Worm (Caenorhabditis elegans) whole organism, L4 larva: Measurements from ENCODE around the gene B0457.4.
A peak's percentile ranks its signal among the peaks of the same experiment; 100 is the strongest.

Experiments used
- F10B5.3 ChIP-seq: sonication (generic microtip); optimal IDR thresholded peaks from 2 replicates; lab custom pipeline; 2016; ENCODE audit warnings: mild to moderate bottlenecking, missing genetic modification characterization, missing compliant biosample characterization
- F49E8.2 ChIP-seq: sonication (generic microtip); optimal IDR thresholded peaks from 2 replicates; lab custom pipeline; 2016; ENCODE audit warnings: missing compliant biosample characterization, mild to moderate bottlenecking, missing genetic modification characterization, borderline replicate concordance
- R02D3.7 ChIP-seq: fragments of 150-350 bp; sonication (generic microtip); optimal IDR thresholded peaks from 3 replicates; lab custom pipeline; 2014; ENCODE audit warnings: missing biosample characterization, missing genetic modification characterization
- T26A8.4 ChIP-seq: fragments of 200-800 bp; sonication (Bioruptor generic); IDR thresholded peaks from 2 replicates; pipeline ENCODE4 v1.3.6; 2022; ENCODE audit warnings: missing genetic modification characterization, missing compliant biosample characterization
- Y105C5A.15 ChIP-seq: fragments of 200-800 bp; sonication (Bioruptor generic); IDR thresholded peaks from 2 replicates; pipeline ENCODE4 v1.3.6; 2022; ENCODE audit warnings: missing genetic modification characterization, missing compliant biosample characterization
- Y5F2A.4 ChIP-seq: fragments of 200-800 bp; sonication (Bioruptor generic); optimal IDR thresholded peaks from 2 replicates; lab custom pipeline; 2018; ENCODE audit warnings: mild to moderate bottlenecking, missing genetic modification characterization, missing compliant biosample characterization
- ZK546.5 ChIP-seq, 2 experiments: sonication (generic microtip); optimal IDR thresholded peaks; 2 replicates each; lab custom pipeline; 2017; ENCODE audit warnings: missing biosample characterization in 2 of 2, missing genetic modification characterization in 2 of 2
- aly-2 ChIP-seq: sonication (generic microtip); optimal IDR thresholded peaks from 2 replicates; lab custom pipeline; 2018; ENCODE audit warnings: missing biosample characterization, missing genetic modification characterization
- arid-1 ChIP-seq: fragments of 200-800 bp; sonication (Bioruptor generic); conservative IDR thresholded peaks from 2 replicates; pipeline ENCODE4 v1.3.6; 2022; ENCODE audit warnings: missing genetic modification reagents, missing genetic modification characterization, missing compliant biosample characterization
- ceh-20 ChIP-seq: fragments of 200-800 bp; sonication (Bioruptor generic); IDR thresholded peaks from 2 replicates; pipeline ENCODE4 v1.3.6; 2022; ENCODE audit warnings: missing genetic modification reagents, missing genetic modification characterization, missing compliant biosample characterization
- ceh-44 ChIP-seq: fragments of 200-800 bp; sonication (Bioruptor generic); IDR thresholded peaks from 2 replicates; pipeline ENCODE4 v1.3.6; 2022; ENCODE audit warnings: missing genetic modification reagents, missing genetic modification characterization, missing compliant biosample characterization
- ceh-82 ChIP-seq: sonication (generic microtip); optimal IDR thresholded peaks from 2 replicates; lab custom pipeline; 2017; ENCODE audit warnings: missing biosample characterization, missing genetic modification characterization
- cey-2 ChIP-seq: sonication (generic microtip); optimal IDR thresholded peaks from 3 replicates; lab custom pipeline; 2017; ENCODE audit warnings: missing genetic modification characterization, mild to moderate bottlenecking, missing compliant biosample characterization, antibody characterized with exemption, borderline replicate concordance; ENCODE audit not compliant: insufficient read depth
- ctbp-1 ChIP-seq: fragments of 200-800 bp; sonication (Bioruptor generic); IDR thresholded peaks from 2 replicates; pipeline ENCODE4 v1.3.6; 2022; ENCODE audit warnings: missing genetic modification reagents, missing genetic modification characterization, missing compliant biosample characterization
- daf-16 ChIP-seq, 3 experiments: sonication (generic microtip); optimal IDR thresholded peaks; 2 replicates each; lab custom pipeline; 2016 to 2017; ENCODE audit warnings: missing genetic modification characterization in 3 of 3, missing genetic modification reagents in 3 of 3, mild to moderate bottlenecking in 2 of 3, missing compliant biosample characterization in 2 of 3, missing biosample characterization in 1 of 3, moderate library complexity in 1 of 3
- daf-19 ChIP-seq: fragments of 200-800 bp; sonication (Bioruptor generic); conservative IDR thresholded peaks from 2 replicates; pipeline ENCODE4 v1.3.6; 2022; ENCODE audit warnings: missing genetic modification characterization, missing compliant biosample characterization
- daf-8 ChIP-seq: fragments of 200-800 bp; sonication (Bioruptor generic); IDR thresholded peaks from 2 replicates; pipeline ENCODE4 v1.3.6; 2022; ENCODE audit warnings: missing genetic modification characterization, missing compliant biosample characterization
- dmd-8 ChIP-seq: fragments of 200-800 bp; sonication (Bioruptor generic); IDR thresholded peaks from 2 replicates; pipeline ENCODE4 v1.3.6; 2022; ENCODE audit warnings: missing genetic modification characterization, missing compliant biosample characterization
- dpl-1 ChIP-seq: fragments of 150-350 bp; optimal IDR thresholded peaks from 2 replicates; lab custom pipeline; 2014; ENCODE audit warnings: missing biosample characterization, missing genetic modification reagents, missing genetic modification characterization
- duxl-1 ChIP-seq: sonication (generic microtip); optimal IDR thresholded peaks from 2 replicates; lab custom pipeline; 2016; ENCODE audit warnings: mild to moderate bottlenecking, missing genetic modification characterization, moderate library complexity, missing compliant biosample characterization; ENCODE audit not compliant: poor library complexity
- gei-8 ChIP-seq: fragments of 200-800 bp; sonication (Bioruptor generic); optimal IDR thresholded peaks from 2 replicates; lab custom pipeline; 2018; ENCODE audit warnings: mild to moderate bottlenecking, missing genetic modification characterization, missing compliant biosample characterization
- hif-1 ChIP-seq, 2 experiments: sonication (generic microtip); optimal IDR thresholded peaks; 2 replicates each; lab custom pipeline; 2016 to 2017; ENCODE audit warnings: missing compliant biosample characterization in 2 of 2, missing genetic modification characterization in 2 of 2, missing genetic modification reagents in 2 of 2, missing genotype in 2 of 2, mild to moderate bottlenecking in 1 of 2
- hmg-1.1 ChIP-seq: fragments of 200-800 bp; sonication (Bioruptor generic); IDR thresholded peaks from 2 replicates; pipeline ENCODE4 v1.3.6; 2022; ENCODE audit warnings: missing genetic modification reagents, missing genetic modification characterization, missing compliant biosample characterization
- jun-1 ChIP-seq: fragments of 150-350 bp; optimal IDR thresholded peaks from 2 replicates; lab custom pipeline; 2014; ENCODE audit warnings: missing biosample characterization, missing genetic modification reagents, missing genetic modification characterization
- lim-7 ChIP-seq: fragments of 200-800 bp; sonication (Bioruptor generic); IDR thresholded peaks from 2 replicates; pipeline ENCODE4 v1.3.6; 2022; ENCODE audit warnings: missing genetic modification characterization, missing compliant biosample characterization
- lin-15B ChIP-seq: fragments of 150-350 bp; sonication (generic microtip); optimal IDR thresholded peaks from 3 replicates; lab custom pipeline; 2014; ENCODE audit warnings: missing biosample characterization, missing genetic modification characterization
- lin-38 ChIP-seq: fragments of 200-800 bp; sonication (Bioruptor generic); IDR thresholded peaks from 2 replicates; pipeline ENCODE4 v1.3.6; 2022; ENCODE audit warnings: missing genetic modification reagents, missing genetic modification characterization, missing compliant biosample characterization
- lir-3 ChIP-seq: sonication (generic microtip); optimal IDR thresholded peaks from 2 replicates; lab custom pipeline; 2016; ENCODE audit warnings: mild to moderate bottlenecking, missing genetic modification characterization, missing compliant biosample characterization
- madf-9 ChIP-seq: fragments of 200-800 bp; sonication (Bioruptor generic); conservative IDR thresholded peaks from 2 replicates; pipeline ENCODE4 v1.3.6; 2022; ENCODE audit warnings: missing genetic modification reagents, missing genetic modification characterization, missing compliant biosample characterization
- mes-2 ChIP-seq: sonication (generic microtip); optimal IDR thresholded peaks from 2 replicates; lab custom pipeline; 2016; ENCODE audit warnings: missing genotype, mild to moderate bottlenecking, missing genetic modification characterization, missing compliant biosample characterization; ENCODE audit not compliant: poor library complexity, severe bottlenecking
- mxl-2 ChIP-seq: fragments of 200-800 bp; sonication (Bioruptor generic); conservative IDR thresholded peaks from 2 replicates; pipeline ENCODE4 v1.3.6; 2022; ENCODE audit warnings: missing genetic modification reagents, missing genetic modification characterization, missing compliant biosample characterization
- mxl-3 ChIP-seq: fragments of 200-800 bp; sonication (Bioruptor generic); optimal IDR thresholded peaks from 2 replicates; lab custom pipeline; 2018; ENCODE audit warnings: mild to moderate bottlenecking, missing genetic modification characterization, missing compliant biosample characterization
- nhr-10 ChIP-seq: fragments of 150-350 bp; optimal IDR thresholded peaks from 2 replicates; lab custom pipeline; 2014; ENCODE audit warnings: missing biosample characterization, missing genetic modification characterization
- nhr-25 ChIP-seq: sonication (generic microtip); optimal IDR thresholded peaks from 2 replicates; lab custom pipeline; 2017; ENCODE audit warnings: missing genetic modification characterization, mild to moderate bottlenecking, missing compliant biosample characterization, antibody characterized with exemption, moderate library complexity, borderline replicate concordance; ENCODE audit not compliant: insufficient read depth
- nhr-28 ChIP-seq: fragments of 150-350 bp; optimal IDR thresholded peaks from 2 replicates; lab custom pipeline; 2014; ENCODE audit warnings: missing biosample characterization, missing genetic modification characterization
- nhr-41 ChIP-seq: fragments of 200-800 bp; sonication (Bioruptor generic); IDR thresholded peaks from 2 replicates; pipeline ENCODE4 v1.3.6; 2022; ENCODE audit warnings: missing genetic modification reagents, missing genetic modification characterization, missing compliant biosample characterization
- nhr-77 ChIP-seq: fragments of 150-350 bp; optimal IDR thresholded peaks from 2 replicates; lab custom pipeline; 2014; ENCODE audit warnings: missing biosample characterization, missing genetic modification characterization
- php-3 ChIP-seq: fragments of 200-800 bp; sonication (Bioruptor generic); IDR thresholded peaks from 2 replicates; pipeline ENCODE4 v1.3.6; 2022; ENCODE audit warnings: missing genetic modification reagents, missing genetic modification characterization, missing compliant biosample characterization
- rbr-2 ChIP-seq: sonication (generic microtip); optimal IDR thresholded peaks from 2 replicates; lab custom pipeline; 2016; ENCODE audit warnings: missing genotype, missing genetic modification characterization, missing compliant biosample characterization
- saeg-2 ChIP-seq: fragments of 200-800 bp; sonication (Bioruptor generic); IDR thresholded peaks from 2 replicates; pipeline ENCODE4 v1.3.6; 2022; ENCODE audit warnings: missing genetic modification reagents, missing genetic modification characterization, missing compliant biosample characterization
- set-16 ChIP-seq: fragments of 200-800 bp; sonication (Bioruptor generic); IDR thresholded peaks from 2 replicates; pipeline ENCODE4 v1.3.6; 2022; ENCODE audit warnings: missing genetic modification reagents, missing genetic modification characterization, missing compliant biosample characterization
- zag-1 ChIP-seq: fragments of 150-350 bp; optimal IDR thresholded peaks from 2 replicates; lab custom pipeline; 2014; ENCODE audit warnings: missing biosample characterization, missing genetic modification characterization
- zip-2 ChIP-seq: fragments of 150-350 bp; optimal IDR thresholded peaks from 2 replicates; lab custom pipeline; 2014; ENCODE audit warnings: missing biosample characterization, missing genetic modification characterization
- ztf-11 ChIP-seq: fragments of 150-350 bp; optimal IDR thresholded peaks from 2 replicates; lab custom pipeline; 2014; ENCODE audit warnings: missing biosample characterization, missing genetic modification characterization

The B0457.4 gene

DNA sequence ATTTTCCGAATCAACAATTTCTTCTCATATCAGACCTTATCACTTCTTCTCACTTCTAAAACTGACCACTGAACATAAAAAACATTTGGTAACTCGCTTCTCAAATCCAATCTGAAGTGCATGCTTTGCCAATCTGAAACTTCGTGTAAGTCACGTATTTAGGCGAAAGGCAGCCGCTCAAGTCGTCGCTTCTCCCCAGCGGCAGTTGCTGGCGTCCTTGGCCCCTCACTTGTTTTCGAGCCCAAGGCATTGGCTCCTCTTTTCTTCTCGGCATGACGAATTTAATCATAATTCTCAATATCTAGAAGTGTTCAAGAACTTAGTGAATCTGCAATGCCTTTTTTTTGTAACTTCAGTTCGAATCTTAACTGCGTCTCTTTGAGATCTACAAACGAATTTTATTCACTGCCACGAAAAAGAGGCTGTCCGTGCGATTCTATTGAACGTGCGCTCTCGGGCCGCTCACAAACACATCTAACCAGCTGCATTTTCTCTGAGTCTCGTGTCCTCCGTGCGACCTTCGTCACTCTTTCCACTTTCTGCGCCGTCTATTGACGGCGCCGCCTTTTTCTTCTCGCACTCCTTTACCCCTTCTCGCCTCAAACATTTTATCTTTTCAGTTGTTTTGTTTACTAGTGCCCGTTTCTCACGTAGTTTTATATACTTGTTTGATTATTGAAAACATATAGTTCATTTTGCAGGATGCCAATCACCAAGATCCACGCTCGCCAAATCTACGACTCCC lies 19.7 kb upstream of the B0457.4 start (continued):
- TF ChIP-seq ztf-11 (tag; lab: Kevin White, UChicago): no peak
- TF ChIP-seq dmd-8: no peak
- no peak for TF ChIP-seq daf-8
- no peak for TF ChIP-seq F49E8.2
- TF ChIP-seq nhr-10 (tag; lab: Kevin White, UChicago): no peak
- TF ChIP-seq ceh-44 (GFP tag; lab: Robert Waterston, UW): no peak
- TF ChIP-seq R02D3.7 (tag; lab: Kevin White, UChicago): no peak
- TF ChIP-seq set-16 (GFP tag; lab: Robert Waterston, UW): no peak
- peak; percentile 15 for TF ChIP-seq mes-2 (tag; lab: Kevin White, UChicago)
- TF ChIP-seq Y5F2A.4: no peak
- TF ChIP-seq F10B5.3 (tag; lab: Kevin White, UChicago): no peak
- no peak for TF ChIP-seq duxl-1 (tag; lab: Kevin White, UChicago)
- TF ChIP-seq jun-1 (tag; lab: Kevin White, UChicago): no peak
- no peak for TF ChIP-seq nhr-41 (GFP tag; lab: Robert Waterston, UW)
- 0 out of 2 replicates have a peak, but pooled peaks have one; percentile 21 for TF ChIP-seq madf-9 (GFP tag; lab: Robert Waterston, UW)
- TF ChIP-seq mxl-2 (GFP tag; lab: Robert Waterston, UW): no peak
- no peak for TF ChIP-seq zip-2 (tag; lab: Kevin White, UChicago)
- TF ChIP-seq rbr-2 (tag; lab: Kevin White, UChicago): peak; percentile 35
- no peak for TF ChIP-seq php-3 (GFP tag; lab: Robert Waterston, UW)
- no peak for TF ChIP-seq ZK546.5 (tag; optimal IDR thresholded peaks at IDR 0.05; lab: Kevin White, UChicago)
- TF ChIP-seq lim-7 (GFP tag; lab: Robert Waterston, UW): no peak
- TF ChIP-seq cey-2: no peak
- no peak for TF ChIP-seq mxl-3
- no peak for TF ChIP-seq lin-15B (tag; lab: Kevin White, UChicago)
- peak; percentile 13 to 99 for TF ChIP-seq hif-1 (tag; optimal IDR thresholded peaks at IDR 0.05; lab: Kevin White, UChicago)
- no peak for TF ChIP-seq ceh-20
- no peak for TF ChIP-seq ceh-82 (tag; lab: Kevin White, UChicago)
- no peak for TF ChIP-seq saeg-2 (GFP tag; lab: Robert Waterston, UW)
- no peak for TF ChIP-seq nhr-25
- TF ChIP-seq daf-19 (GFP tag; lab: Robert Waterston, UW): no peak
- no peak for TF ChIP-seq gei-8 (GFP tag; lab: Kevin White, UChicago)
- TF ChIP-seq zag-1 (tag; lab: Kevin White, UChicago): no peak
- peak; percentile 47 for TF ChIP-seq nhr-28
- TF ChIP-seq nhr-77 (tag; lab: Kevin White, UChicago): no peak
- no peak for TF ChIP-seq lir-3 (tag; lab: Kevin White, UChicago)
- TF ChIP-seq ctbp-1: no peak
- TF ChIP-seq dpl-1 (GFP tag; lab: Kevin White, UChicago): no peak
- TF ChIP-seq hmg-1.1 (GFP tag; lab: Robert Waterston, UW): no peak; the same call in 1 of the 2 replicates
- no peak for TF ChIP-seq daf-16 (GFP tag; optimal IDR thresholded peaks at IDR 0.05; lab: Kevin White, UChicago)
- peak; percentile 78 for TF ChIP-seq daf-16 (tag; optimal IDR thresholded peaks at IDR 0.05; lab: Kevin White, UChicago)
- 0 out of 2 replicates have a peak, but pooled peaks have one; percentile 6 for TF ChIP-seq arid-1 (GFP tag; lab: Robert Waterston, UW)
- no peak for TF ChIP-seq aly-2 (tag; lab: Kevin White, UChicago)
- TF ChIP-seq Y105C5A.15 (GFP tag; lab: Robert Waterston, UW): no peak
- no peak for TF ChIP-seq T26A8.4 (GFP tag; lab: Robert Waterston, UW)
- TF ChIP-seq lin-38 (GFP tag; lab: Robert Waterston, UW): no peak
